Worm (Caenorhabditis elegans): ENCODE measurements around the gene F35D11.4.

DNA sequence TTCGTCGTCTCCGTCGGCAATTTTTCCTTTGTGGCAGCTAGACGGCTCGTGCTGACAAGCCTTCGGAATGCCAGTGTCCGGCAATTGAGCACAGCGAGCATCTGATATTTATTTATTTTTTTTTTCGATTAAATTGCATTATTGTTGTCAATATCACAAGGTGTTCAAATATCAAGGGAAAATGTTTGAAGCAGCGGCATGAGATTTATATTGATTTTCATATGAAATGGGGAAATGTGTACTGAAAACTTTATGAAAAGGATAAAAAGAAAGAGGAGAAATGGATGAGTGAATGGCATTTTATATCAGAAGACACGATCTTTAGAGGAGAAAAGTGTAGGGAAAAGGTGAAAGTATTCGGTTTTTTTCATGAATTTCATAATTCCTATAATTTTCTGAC lies 694 bp upstream of the F35D11.4 start, which contains the start of gene coa-3:
- no peak for TF ChIP-seq ama-1 (optimal IDR thresholded peaks at IDR 0.05)
- no peak for TF ChIP-seq tra-4 (tag; optimal IDR thresholded peaks at IDR 0.05)
- no peak for TF ChIP-seq F13C5.2 (tag; optimal IDR thresholded peaks at IDR 0.05)
- no peak for TF ChIP-seq tbx-37 (GFP tag; conservative IDR thresholded peaks at IDR 0.05)
- no peak for TF ChIP-seq ets-7 (tag; optimal IDR thresholded peaks at IDR 0.05)
- no peak for TF ChIP-seq ceh-36 (tag; optimal IDR thresholded peaks at IDR 0.05)
- TF ChIP-seq scrt-1 (GFP tag; IDR thresholded peaks at IDR 0.05) = no peak
- TF ChIP-seq flt-1 (GFP tag; IDR thresholded peaks at IDR 0.05) = no peak
- no peak for TF ChIP-seq hmg-4 (GFP tag; optimal IDR thresholded peaks at IDR 0.05)
- no peak for TF ChIP-seq B0310.2 (tag; optimal IDR thresholded peaks at IDR 0.05)
- TF ChIP-seq hnd-1 (tag; optimal IDR thresholded peaks at IDR 0.05) = no peak
- no peak for TF ChIP-seq hmbx-1 (tag; optimal IDR thresholded peaks at IDR 0.05)
- no peak for TF ChIP-seq tbx-11 (GFP tag; IDR thresholded peaks at IDR 0.05)
- no peak for TF ChIP-seq pes-1 (GFP tag; IDR thresholded peaks at IDR 0.05)

Measured in whole organism, early embryonic.